Worm (Caenorhabditis elegans) whole organism, L2 larva: ENCODE results near the gene chmp-7.

Source experiments
- Y55F3AM.14 ChIP-seq: fragments of 200-800 bp; sonication (Bioruptor generic); optimal IDR thresholded peaks from 2 replicates; lab custom pipeline; 2018; ENCODE audit warnings: mild to moderate bottlenecking, missing genetic modification characterization, missing compliant biosample characterization
- ZK546.5 ChIP-seq: sonication (generic microtip); optimal IDR thresholded peaks from 2 replicates; lab custom pipeline; 2017; ENCODE audit warnings: missing biosample characterization, missing genetic modification characterization
- ama-1 ChIP-seq: fragments of 150-350 bp; optimal IDR thresholded peaks from 2 replicates; lab custom pipeline; 2018; ENCODE audit warnings: inconsistent platforms
- ceh-16 ChIP-seq: fragments of 150-350 bp; optimal IDR thresholded peaks from 2 replicates; lab custom pipeline; 2014; ENCODE audit warnings: missing biosample characterization, missing genetic modification characterization
- ceh-82 ChIP-seq: fragments of 150-350 bp; optimal IDR thresholded peaks from 2 replicates; lab custom pipeline; 2014; ENCODE audit warnings: missing biosample characterization, missing genetic modification characterization
- elt-1 ChIP-seq: fragments of 150-350 bp; optimal IDR thresholded peaks from 2 replicates; lab custom pipeline; 2014; ENCODE audit warnings: missing biosample characterization, missing genetic modification characterization
- elt-3 ChIP-seq: sonication (generic microtip); optimal IDR thresholded peaks from 2 replicates; lab custom pipeline; 2017; ENCODE audit warnings: missing biosample characterization, missing genetic modification characterization
- mab-5 ChIP-seq: fragments of 150-350 bp; optimal IDR thresholded peaks from 2 replicates; lab custom pipeline; 2014; ENCODE audit warnings: missing biosample characterization, missing genetic modification characterization
- nhr-11 ChIP-seq: fragments of 150-350 bp; optimal IDR thresholded peaks from 2 replicates; lab custom pipeline; 2014; ENCODE audit warnings: missing biosample characterization, missing genetic modification characterization
- nhr-77 ChIP-seq: fragments of 150-350 bp; optimal IDR thresholded peaks from 2 replicates; lab custom pipeline; 2014; ENCODE audit warnings: missing biosample characterization, missing genetic modification characterization
- snpc-4 ChIP-seq: fragments of 150-350 bp; optimal IDR thresholded peaks from 2 replicates; lab custom pipeline; 2014; ENCODE audit warnings: missing biosample characterization, missing genetic modification characterization
- unc-39 ChIP-seq: fragments of 150-350 bp; optimal IDR thresholded peaks from 2 replicates; lab custom pipeline; 2014; ENCODE audit warnings: missing biosample characterization, missing genetic modification characterization
- unc-55 ChIP-seq: fragments of 150-350 bp; sonication (generic microtip); optimal IDR thresholded peaks from 3 replicates; lab custom pipeline; 2014; ENCODE audit warnings: missing biosample characterization, missing genetic modification reagents, missing genetic modification characterization
- ztf-4 ChIP-seq: fragments of 150-350 bp; optimal IDR thresholded peaks from 2 replicates; lab custom pipeline; 2014; ENCODE audit warnings: missing biosample characterization, missing genetic modification characterization

ce11 chrII:9021625-9022024 is 33.1 kb upstream of the chmp-7 start:
- TF ChIP-seq nhr-11 (tag; lab: Kevin White, UChicago) (no peak), mab-5 (no peak), nhr-77 (tag; lab: Kevin White, UChicago) (no peak), unc-55 (no peak), ceh-16 (tag; lab: Kevin White, UChicago) (no peak), ztf-4 (tag; lab: Kevin White, UChicago) (no peak), elt-1 (tag; lab: Kevin White, UChicago) (no peak), snpc-4 (tag; lab: Kevin White, UChicago) (no peak), ceh-82 (tag; lab: Kevin White, UChicago) (no peak), unc-39 (tag; lab: Kevin White, UChicago) (no peak), ZK546.5 (no peak), Y55F3AM.14 (GFP tag; lab: Kevin White, UChicago) (no peak), ama-1 (no peak), elt-3 (tag; lab: Kevin White, UChicago) (no peak)
